Fruit fly (Drosophila melanogaster) whole organism, wandering third instar larva: ENCODE data around the gene Tdrd3.

Source experiments
- Abd-B ChIP-seq: fragments of >200 bp; optimal IDR thresholded peaks from 2 replicates; lab custom pipeline; 2017; ENCODE audit warnings: missing biosample characterization, missing genetic modification characterization
- CG32264 ChIP-seq: fragments of 200-800 bp; sonication (Bioruptor generic); optimal IDR thresholded peaks from 2 replicates; lab custom pipeline; 2016; ENCODE audit warnings: missing biosample characterization, missing genetic modification characterization
- CG9705 ChIP-seq: fragments of 200-800 bp; sonication (Bioruptor generic); optimal IDR thresholded peaks from 2 replicates; lab custom pipeline; 2018; ENCODE audit warnings: missing biosample characterization, mild to moderate bottlenecking, missing genetic modification characterization
- CrebA ChIP-seq: fragments of 200-800 bp; sonication (Bioruptor generic); optimal IDR thresholded peaks from 2 replicates; lab custom pipeline; 2016; ENCODE audit warnings: missing biosample characterization, mild to moderate bottlenecking, missing genetic modification characterization, borderline replicate concordance
- Dfd ChIP-seq: fragments of >200 bp; optimal IDR thresholded peaks from 2 replicates; lab custom pipeline; 2017; ENCODE audit warnings: missing biosample characterization, missing genetic modification characterization
- Dif ChIP-seq: fragments of 200-275, 200-300 bp; sonication (Bioruptor generic); optimal IDR thresholded peaks from 2 replicates; lab custom pipeline; 2018; ENCODE audit warnings: missing biosample characterization, missing genetic modification characterization; ENCODE audit not compliant: partially characterized antibody
- GATAd ChIP-seq: sonication (Bioruptor generic); optimal IDR thresholded peaks from 2 replicates; lab custom pipeline; 2016; ENCODE audit warnings: missing biosample characterization, missing genetic modification characterization
- HLH106 ChIP-seq: fragments of 200-800 bp; optimal IDR thresholded peaks from 3 replicates; lab custom pipeline; 2019; ENCODE audit warnings: missing biosample characterization, mild to moderate bottlenecking, missing genetic modification characterization, moderate library complexity
- Hnf4 ChIP-seq: fragments of 200-800 bp; sonication (Bioruptor generic); optimal IDR thresholded peaks from 2 replicates; lab custom pipeline; 2016; ENCODE audit warnings: missing biosample characterization, mild to moderate bottlenecking, missing genetic modification characterization
- Hr78 ChIP-seq: fragments of >200 bp; optimal IDR thresholded peaks from 2 replicates; lab custom pipeline; 2017; ENCODE audit warnings: missing biosample characterization, missing genetic modification characterization
- Hr83 ChIP-seq: fragments of 200-300 bp; sonication (Bioruptor generic); optimal IDR thresholded peaks from 2 replicates; lab custom pipeline; 2016; ENCODE audit warnings: missing biosample characterization, mild to moderate bottlenecking, missing genetic modification characterization, moderate library complexity; ENCODE audit not compliant: poor library complexity, severe bottlenecking
- Jra ChIP-seq: sonication (Bioruptor generic); optimal IDR thresholded peaks from 2 replicates; lab custom pipeline; 2016; ENCODE audit warnings: missing biosample characterization, missing genetic modification characterization
- Mio ChIP-seq: sonication (Bioruptor generic); optimal IDR thresholded peaks from 2 replicates; lab custom pipeline; 2016; ENCODE audit warnings: missing biosample characterization, missing genetic modification characterization
- Myc ChIP-seq: fragments of >200 bp; optimal IDR thresholded peaks from 2 replicates; lab custom pipeline; 2017
- N ChIP-seq: fragments of >200 bp; optimal IDR thresholded peaks from 2 replicates; lab custom pipeline; 2018; ENCODE audit warnings: missing biosample characterization, missing external identifiers, missing genetic modification characterization
- OdsH ChIP-seq: fragments of 200-800 bp; sonication (Bioruptor generic); optimal IDR thresholded peaks from 2 replicates; lab custom pipeline; 2016; ENCODE audit warnings: missing biosample characterization, mild to moderate bottlenecking, missing genetic modification characterization
- Rel ChIP-seq, 2 experiments: fragments of 200-800 bp; sonication (Bioruptor generic) in 1 of 2; optimal IDR thresholded peaks; 2 replicates in 1 of 2; 3 replicates in 1 of 2; lab custom pipeline; 2016 to 2019; ENCODE audit warnings: mild to moderate bottlenecking in 2 of 2, missing biosample characterization in 2 of 2, missing genetic modification characterization in 2 of 2, moderate library complexity in 1 of 2
- Sp1 ChIP-seq: fragments of 200-800 bp; sonication (Bioruptor generic); optimal IDR thresholded peaks from 3 replicates; lab custom pipeline; 2019; ENCODE audit warnings: missing biosample characterization, mild to moderate bottlenecking, missing genetic modification characterization, moderate library complexity
- Vsx2 ChIP-seq: fragments of 200-300, 225-300 bp; sonication (Bioruptor generic); optimal IDR thresholded peaks from 2 replicates; lab custom pipeline; 2018; ENCODE audit warnings: missing biosample characterization, missing genetic modification characterization; ENCODE audit not compliant: partially characterized antibody
- br ChIP-seq: fragments of 200-800 bp; sonication (Bioruptor generic); optimal IDR thresholded peaks from 2 replicates; lab custom pipeline; 2016; ENCODE audit warnings: missing biosample characterization, missing genetic modification characterization
- brk ChIP-seq: fragments of 200-800 bp; sonication (Bioruptor generic); optimal IDR thresholded peaks from 2 replicates; lab custom pipeline; 2016; ENCODE audit warnings: missing biosample characterization, mild to moderate bottlenecking, missing genetic modification characterization
- dl ChIP-seq, 2 experiments: fragments of 175-275, 200-275 bp in 1 of 2; fragments of 200-275 bp in 1 of 2; sonication (Bioruptor generic); optimal IDR thresholded peaks; lab custom pipeline; 2018; ENCODE audit warnings: mild to moderate bottlenecking in 2 of 2, missing biosample characterization in 2 of 2, missing genetic modification characterization in 2 of 2, moderate library complexity in 2 of 2; ENCODE audit not compliant: partially characterized antibody in 2 of 2, insufficient read depth in 1 of 2
- dmrt93B ChIP-seq: fragments of 200-800 bp; sonication (Bioruptor generic); optimal IDR thresholded peaks from 2 replicates; lab custom pipeline; 2018; ENCODE audit warnings: missing biosample characterization, mild to moderate bottlenecking, missing genetic modification characterization
- dsf ChIP-seq: sonication (Bioruptor generic); optimal IDR thresholded peaks from 2 replicates; lab custom pipeline; 2016; ENCODE audit warnings: missing biosample characterization, missing genetic modification characterization, borderline replicate concordance
- ey ChIP-seq: fragments of 200-800 bp; sonication (Bioruptor generic); optimal IDR thresholded peaks from 2 replicates; lab custom pipeline; 2016; ENCODE audit warnings: missing biosample characterization, missing genetic modification characterization
- foxo ChIP-seq, 2 experiments: fragments of 200-800 bp; sonication (Bioruptor generic); optimal IDR thresholded peaks; 2 replicates in 1 of 2; 3 replicates in 1 of 2; lab custom pipeline; 2016 to 2017; ENCODE audit warnings: missing biosample characterization in 2 of 2, missing genetic modification characterization in 2 of 2
- fru ChIP-seq: fragments of 200-800 bp; sonication (Bioruptor generic); optimal IDR thresholded peaks from 3 replicates; lab custom pipeline; 2016; ENCODE audit warnings: missing biosample characterization, mild to moderate bottlenecking, missing genetic modification characterization
- h ChIP-seq: fragments of 200-800 bp; sonication (Bioruptor generic); optimal IDR thresholded peaks from 3 replicates; lab custom pipeline; 2016; ENCODE audit warnings: missing biosample characterization, mild to moderate bottlenecking, missing genetic modification characterization
- jim ChIP-seq: fragments of 175-275, 200-325 bp; sonication (Bioruptor generic); optimal IDR thresholded peaks from 2 replicates; lab custom pipeline; 2016; ENCODE audit warnings: missing biosample characterization, mild to moderate bottlenecking, missing genetic modification characterization
- lola ChIP-seq: fragments of >200 bp; optimal IDR thresholded peaks from 2 replicates; lab custom pipeline; 2017; ENCODE audit warnings: missing biosample characterization, missing genetic modification characterization
- pan ChIP-seq: fragments of >200 bp; optimal IDR thresholded peaks from 2 replicates; lab custom pipeline; 2017
- psq ChIP-seq: fragments of 200-800 bp; sonication (Bioruptor generic); optimal IDR thresholded peaks from 3 replicates; lab custom pipeline; 2017; ENCODE audit warnings: missing biosample characterization, mild to moderate bottlenecking, missing genetic modification characterization, moderate library complexity
- rgr ChIP-seq: fragments of 200-800 bp; sonication (Bioruptor generic); optimal IDR thresholded peaks from 3 replicates; lab custom pipeline; 2016; ENCODE audit warnings: missing biosample characterization, mild to moderate bottlenecking, missing genetic modification characterization
- sage ChIP-seq: fragments of 200-800 bp; sonication (Bioruptor generic); optimal IDR thresholded peaks from 2 replicates; lab custom pipeline; 2016; ENCODE audit warnings: missing biosample characterization, mild to moderate bottlenecking, missing genetic modification characterization
- sv ChIP-seq: fragments of 200-800 bp; sonication (Bioruptor generic); optimal IDR thresholded peaks from 3 replicates; lab custom pipeline; 2016; ENCODE audit warnings: missing biosample characterization, missing genetic modification characterization
- tai ChIP-seq: sonication (Bioruptor generic); optimal IDR thresholded peaks from 2 replicates; lab custom pipeline; 2016; ENCODE audit warnings: missing biosample characterization, missing genetic modification characterization
- usp ChIP-seq: fragments of >200 bp; optimal IDR thresholded peaks from 2 replicates; lab custom pipeline; 2017; ENCODE audit warnings: missing biosample characterization, missing genetic modification characterization
- woc ChIP-seq: sonication (Bioruptor generic); optimal IDR thresholded peaks from 2 replicates; lab custom pipeline; 2016; ENCODE audit warnings: missing biosample characterization, mild to moderate bottlenecking, missing genetic modification characterization

Tdrd3 gene

dm6 chr3L:14756724-14757463 is 29.7 kb upstream of the Tdrd3 start (continued):
- peak; percentile 85 for TF ChIP-seq sv (GFP tag; lab: Kevin White, UChicago)
- no peak for TF ChIP-seq Hr78
- TF ChIP-seq Rel (GFP tag; optimal IDR thresholded peaks at IDR 0.05; lab: Kevin White, UChicago): no peak
- TF ChIP-seq Rel (tag; optimal IDR thresholded peaks at IDR 0.05; lab: Kevin White, UChicago): peak; percentile 36
- TF ChIP-seq, all 38 proteins: peak for 27

DNA sequence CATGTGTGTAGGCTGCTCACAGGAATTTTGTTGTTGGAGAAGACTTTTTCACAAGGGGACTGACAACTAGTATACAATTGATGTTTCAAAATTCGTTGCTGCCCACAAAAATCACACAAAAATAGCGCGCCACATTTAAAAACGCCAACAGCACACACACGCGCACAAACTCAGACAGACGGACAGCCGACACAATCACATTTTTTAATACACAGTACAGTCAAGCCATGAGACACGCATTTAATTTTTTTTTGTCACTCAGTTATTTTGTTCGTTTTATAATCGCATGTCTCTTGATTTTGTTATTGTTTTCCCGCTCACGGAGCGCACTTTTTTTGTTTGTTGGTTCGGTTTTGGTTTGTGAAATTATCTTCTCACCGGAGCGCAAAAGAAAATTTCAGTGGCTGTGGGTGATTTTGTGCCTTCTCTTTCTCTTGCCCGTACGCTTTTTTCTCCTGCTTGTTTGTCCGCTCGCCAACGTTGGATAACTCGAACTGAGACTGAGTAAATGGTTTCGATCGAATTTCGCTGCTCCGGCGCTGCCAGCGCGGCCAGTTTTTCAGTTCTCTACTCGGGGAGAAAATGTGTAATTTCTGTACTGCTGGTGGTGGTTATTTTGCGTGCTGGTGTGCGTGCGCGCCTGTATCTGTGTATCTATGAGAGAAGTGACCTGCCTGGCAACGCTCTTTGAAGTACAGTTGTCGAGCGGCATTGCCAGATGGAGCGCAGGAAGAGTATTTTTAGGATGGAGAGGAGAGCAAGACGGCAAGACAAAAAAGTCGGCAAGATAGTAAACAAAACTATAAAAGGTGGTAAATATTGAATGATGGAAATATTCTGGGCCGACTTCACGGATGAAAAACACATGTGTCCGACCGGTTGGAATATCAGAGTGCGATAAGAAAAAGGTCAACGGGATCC is 28.9 kb upstream of the Tdrd3 start, which contains the start of gene CG42507:
TSS of gene CG42507 (minus strand) at position 499 of the 921 bp plus-strand sequence.
- TF ChIP-seq rgr: no peak
- no peak for TF ChIP-seq GATAd (GFP tag; lab: Kevin White, UChicago)
- no peak for TF ChIP-seq pan (lab: Kevin White, UChicago)
- peak; percentile 19 for TF ChIP-seq CG32264 (GFP tag; lab: Kevin White, UChicago)
- TF ChIP-seq HLH106: no peak
- peak; percentile 85 for TF ChIP-seq Rel (GFP tag; optimal IDR thresholded peaks at IDR 0.05; lab: Kevin White, UChicago)
- TF ChIP-seq Rel (tag; optimal IDR thresholded peaks at IDR 0.05; lab: Kevin White, UChicago): peak; percentile 45
- no peak for TF ChIP-seq lola (GFP tag; lab: Kevin White, UChicago)
- TF ChIP-seq usp: no peak
- TF ChIP-seq Dfd (GFP tag; lab: Kevin White, UChicago): no peak
- peak; percentile 2 for TF ChIP-seq fru
- TF ChIP-seq Myc (lab: Kevin White, UChicago): no peak
- TF ChIP-seq Mio: no peak
- TF ChIP-seq Dif (GFP tag; lab: Kevin White, UChicago): peak; percentile 87
- TF ChIP-seq br: peak; percentile 55
- no peak for TF ChIP-seq ey (GFP tag; lab: Kevin White, UChicago)
- TF ChIP-seq CG9705: no peak
- TF ChIP-seq psq (GFP tag; lab: Kevin White, UChicago): no peak
- TF ChIP-seq woc (GFP tag; lab: Kevin White, UChicago): no peak
- no peak for TF ChIP-seq h (GFP tag; lab: Kevin White, UChicago)
- TF ChIP-seq N (GFP tag; lab: Kevin White, UChicago): no peak
- no peak for TF ChIP-seq tai (GFP tag; lab: Kevin White, UChicago)
- TF ChIP-seq Sp1: no peak
- TF ChIP-seq CrebA (GFP tag; lab: Kevin White, UChicago): peak; percentile 96
- TF ChIP-seq Abd-B (GFP tag; lab: Kevin White, UChicago): no peak
- peak in 1 of 2 experiments; percentile 61 for TF ChIP-seq foxo (GFP tag; optimal IDR thresholded peaks at IDR 0.05; lab: Kevin White, UChicago)
- TF ChIP-seq Hnf4 (GFP tag; lab: Kevin White, UChicago): peak; percentile 19
- TF ChIP-seq Hr78: no peak
- TF ChIP-seq Jra: no peak
- TF ChIP-seq Hr83: peak; percentile 71
- TF ChIP-seq OdsH (GFP tag; lab: Kevin White, UChicago): no peak
- peak; percentile 33 to 77 for TF ChIP-seq dl (GFP tag; optimal IDR thresholded peaks at IDR 0.05; lab: Kevin White, UChicago; ENCODE audit: insufficient read depth in 1 of 2, partially characterized antibody in 2 of 2)
- peak; percentile 63 for TF ChIP-seq brk (GFP tag; lab: Kevin White, UChicago)
- peak; percentile 48 for TF ChIP-seq sage (GFP tag; lab: Kevin White, UChicago)
- no peak for TF ChIP-seq jim (GFP tag; lab: Kevin White, UChicago)
- TF ChIP-seq dmrt93B (GFP tag; lab: Kevin White, UChicago): no peak
- TF ChIP-seq sv (GFP tag; lab: Kevin White, UChicago): no peak
- TF ChIP-seq dsf (GFP tag; lab: Kevin White, UChicago): no peak
- peak; percentile 26 for TF ChIP-seq Vsx2 (GFP tag; lab: Kevin White, UChicago)
